Worm (Caenorhabditis elegans): ENCODE measurements around the gene cyc-2.1.
A peak's percentile ranks its signal among the peaks of the same experiment; 100 is the strongest.

DNA sequence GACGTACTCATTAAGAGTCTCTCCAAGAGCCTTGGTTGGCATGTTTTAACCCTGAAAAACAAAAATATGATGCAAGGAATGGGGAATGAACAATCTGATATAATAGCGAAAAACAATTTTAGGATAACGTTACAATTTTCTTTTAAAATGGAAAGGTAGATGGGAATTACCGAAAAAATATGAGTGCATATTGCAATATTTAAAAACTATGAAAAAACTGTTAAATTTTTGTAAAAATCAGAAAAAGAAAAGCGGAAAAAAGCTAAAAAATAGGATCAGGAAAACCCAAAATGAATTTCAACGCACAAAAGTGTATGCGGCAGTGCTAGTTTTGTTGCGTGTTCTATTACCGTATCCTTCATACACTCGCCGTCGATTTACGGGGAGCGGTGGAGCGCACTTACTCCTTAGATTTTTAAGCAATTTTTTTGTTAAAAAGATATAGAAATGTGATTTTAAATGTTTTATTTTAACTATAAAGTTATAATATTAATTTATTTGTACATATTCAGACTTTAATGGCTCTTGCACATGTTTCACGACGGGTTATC is 991 bp upstream of the cyc-2.1 start, which contains the start of the genes rpl-20 and Y17G9B.5:
- TF ChIP-seq flt-1 (GFP tag; IDR thresholded peaks at IDR 0.05) (peak; percentile 94), ztf-29 (GFP tag; IDR thresholded peaks at IDR 0.05) (peak; percentile 85), ref-1 (GFP tag; conservative IDR thresholded peaks at IDR 0.05) (0 out of 2 replicates have a peak, but pooled peaks have one; percentile 31), ztf-23 (GFP tag; IDR thresholded peaks at IDR 0.05) (peak; percentile 95)

Measured in whole organism, midembryonic.